Fruit fly (Drosophila melanogaster): ENCODE results near the gene Elp6.

dm6 chr3R:13371840-13372680 is 5.3 kb upstream of the Elp6 start, which contains the start of the genes Lip3 and CG34309:
- TF ChIP-seq Clk (GFP tag; optimal IDR thresholded peaks at IDR 0.05) = no peak
- no peak for TF ChIP-seq cnc (optimal IDR thresholded peaks at IDR 0.05)
- no peak for TF ChIP-seq bab1 (GFP tag; optimal IDR thresholded peaks at IDR 0.05)
- TF ChIP-seq CG7101 (tag; optimal IDR thresholded peaks at IDR 0.05) = peak; percentile 19
- no peak for TF ChIP-seq CG5204 (GFP tag; optimal IDR thresholded peaks at IDR 0.05)
- TF ChIP-seq CG7045 (GFP tag; optimal IDR thresholded peaks at IDR 0.05) = no peak
- TF ChIP-seq CG12768 (GFP tag; optimal IDR thresholded peaks at IDR 0.05) = no peak
- TF ChIP-seq ovo (GFP tag; optimal IDR thresholded peaks at IDR 0.05) = no peak
- no peak for TF ChIP-seq Hr96 (GFP tag; optimal IDR thresholded peaks at IDR 0.05)
- TF ChIP-seq CG11617 (GFP tag; optimal IDR thresholded peaks at IDR 0.05) = peak; percentile 3
- TF ChIP-seq Mnt (GFP tag; optimal IDR thresholded peaks at IDR 0.05) = no peak
